Fruit fly (Drosophila melanogaster) whole organism, pupa: ENCODE results near the gene NK7.1.

Experiments used
- CG14655 ChIP-seq: fragments of 200-800 bp; sonication (Bioruptor generic); optimal IDR thresholded peaks from 3 replicates; lab custom pipeline; 2017; ENCODE audit warnings: mild to moderate bottlenecking, missing biosample characterization, missing genetic modification reagents, missing genetic modification characterization
- CG9948 ChIP-seq: fragments of 200-800 bp; sonication (Bioruptor generic); optimal IDR thresholded peaks from 2 replicates; lab custom pipeline; 2018; ENCODE audit warnings: missing biosample characterization, mild to moderate bottlenecking, missing genetic modification characterization, moderate library complexity
- Pif1A ChIP-seq: fragments of 200-800 bp; sonication (Bioruptor generic); optimal IDR thresholded peaks from 3 replicates; lab custom pipeline; 2016; ENCODE audit warnings: missing biosample characterization, missing genetic modification characterization
- Snoo ChIP-seq: fragments of 200-800 bp; sonication (Bioruptor generic); optimal IDR thresholded peaks from 3 replicates; lab custom pipeline; 2017; ENCODE audit warnings: missing biosample characterization, mild to moderate bottlenecking, missing genetic modification characterization, inconsistent platforms
- rn ChIP-seq: fragments of 200-800 bp; sonication (Bioruptor generic); IDR thresholded peaks from 2 replicates; pipeline ENCODE4 v1.3.6; 2022; ENCODE audit warnings: missing biosample characterization, missing genetic modification characterization

- TF ChIP-seq CG9948 (no peak), Pif1A (GFP tag; lab: Kevin White, UChicago) (no peak), CG14655 (GFP tag; lab: Kevin White, UChicago) (peak; percentile 1), Snoo (tag; lab: Kevin White, UChicago) (no peak), rn (no peak)
Measured at dm6 chr3R:14332735-14333134, 40.0 kb downstream of the NK7.1 start.
